Fruit fly (Drosophila melanogaster) whole organism, embryonic: ENCODE data around the gene Cyp4g15.
A peak's percentile ranks its signal among the peaks of the same experiment; 100 is the strongest.

Source experiments
- ATbp ChIP-seq: fragments of 200-800 bp; sonication (Bioruptor generic); optimal IDR thresholded peaks from 2 replicates; lab custom pipeline; 2017; ENCODE audit warnings: missing biosample characterization, mild to moderate bottlenecking, missing genetic modification characterization, missing genetic modification reagents
- CG10209 ChIP-seq: fragments of 200-800 bp; sonication (Bioruptor generic); optimal IDR thresholded peaks from 3 replicates; lab custom pipeline; 2017; ENCODE audit warnings: missing biosample characterization, mild to moderate bottlenecking, missing genetic modification characterization, missing genetic modification reagents
- CG1024 ChIP-seq: fragments of 200-800 bp; sonication (Bioruptor generic); IDR thresholded peaks from 2 replicates; pipeline ENCODE4 v1.3.6; 2022; ENCODE audit warnings: missing biosample characterization, missing genetic modification characterization
- CG11085 ChIP-seq: fragments of 200-800 bp; sonication (Bioruptor generic); IDR thresholded peaks from 2 replicates; pipeline ENCODE4 v1.3.6; 2022; ENCODE audit warnings: missing biosample characterization, missing genetic modification characterization
- CG11398 ChIP-seq: fragments of 200-800 bp; sonication (Bioruptor generic); optimal IDR thresholded peaks from 2 replicates; lab custom pipeline; 2016; ENCODE audit warnings: missing biosample characterization, missing genetic modification characterization
- CG1233 ChIP-seq: fragments of 200-800 bp; sonication (Bioruptor generic); optimal IDR thresholded peaks from 4 replicates; lab custom pipeline; 2018; ENCODE audit warnings: missing biosample characterization, mild to moderate bottlenecking, missing genetic modification characterization
- CG12659 ChIP-seq: fragments of 200-800 bp; sonication (Bioruptor generic); optimal IDR thresholded peaks from 3 replicates; lab custom pipeline; 2017; ENCODE audit warnings: mild to moderate bottlenecking, missing biosample characterization, missing genetic modification reagents, missing genetic modification characterization
- CG12769 ChIP-seq: fragments of 200-800 bp; sonication (Bioruptor generic); optimal IDR thresholded peaks from 2 replicates; lab custom pipeline; 2019; ENCODE audit warnings: missing biosample characterization, mild to moderate bottlenecking, missing genetic modification characterization, moderate library complexity
- CG12942 ChIP-seq: fragments of 200-800 bp; sonication (Bioruptor generic); optimal IDR thresholded peaks from 3 replicates; lab custom pipeline; 2016; ENCODE audit warnings: missing biosample characterization, missing genetic modification characterization
- CG2678 ChIP-seq: fragments of 200-800 bp; sonication (Bioruptor generic); optimal IDR thresholded peaks from 3 replicates; lab custom pipeline; 2019; ENCODE audit warnings: missing biosample characterization, mild to moderate bottlenecking, missing genetic modification characterization, moderate library complexity
- CG32532 ChIP-seq: fragments of 200-800 bp; sonication (Bioruptor generic); IDR thresholded peaks from 2 replicates; pipeline ENCODE4 v1.3.6; 2022; ENCODE audit warnings: missing biosample characterization, missing genetic modification characterization
- CG4360 ChIP-seq: fragments of 200-800 bp; sonication (Bioruptor generic); IDR thresholded peaks from 2 replicates; pipeline ENCODE4 v1.3.6; 2022; ENCODE audit warnings: missing biosample characterization, missing genetic modification characterization
- CG4707 ChIP-seq: fragments of 200-800 bp; sonication (Bioruptor generic); optimal IDR thresholded peaks from 2 replicates; lab custom pipeline; 2018; ENCODE audit warnings: missing biosample characterization, mild to moderate bottlenecking, missing genetic modification characterization, moderate library complexity
- CG6791 ChIP-seq: fragments of 200-800 bp; sonication (Bioruptor generic); IDR thresholded peaks from 3 replicates; pipeline ENCODE4 v1.3.6; 2022; ENCODE audit warnings: missing biosample characterization, missing genetic modification characterization; ENCODE audit not compliant: partially characterized antibody
- CG7556 ChIP-seq: fragments of 200-800 bp; sonication (Bioruptor generic); optimal IDR thresholded peaks from 2 replicates; lab custom pipeline; 2017; ENCODE audit warnings: missing biosample characterization, mild to moderate bottlenecking, missing genetic modification characterization
- D19B ChIP-seq: fragments of 200-800 bp; sonication (Bioruptor generic); optimal IDR thresholded peaks from 2 replicates; lab custom pipeline; 2017; ENCODE audit warnings: missing biosample characterization, mild to moderate bottlenecking, missing genetic modification characterization
- Doc3 ChIP-seq: fragments of 200-800 bp; sonication (Bioruptor generic); IDR thresholded peaks from 3 replicates; pipeline ENCODE4 v1.3.6; 2022; ENCODE audit warnings: missing biosample characterization, missing genetic modification characterization; ENCODE audit not compliant: partially characterized antibody
- Ets65A ChIP-seq: fragments of 200-800 bp; sonication (Bioruptor generic); peaks from one replicate; lab custom pipeline; 2016; ENCODE audit warnings: missing biosample characterization, missing genetic modification characterization
- Hey ChIP-seq: fragments of 200-800 bp; sonication (Bioruptor generic); optimal IDR thresholded peaks from 3 replicates; lab custom pipeline; 2018; ENCODE audit warnings: missing biosample characterization, mild to moderate bottlenecking, missing genetic modification characterization
- Hr39 ChIP-seq: fragments of >200 bp; optimal IDR thresholded peaks from 2 replicates; lab custom pipeline; 2017
- Meics ChIP-seq: fragments of 200-800 bp; sonication (Bioruptor generic); optimal IDR thresholded peaks from 2 replicates; lab custom pipeline; 2017; ENCODE audit warnings: missing biosample characterization, mild to moderate bottlenecking, missing genetic modification characterization
- Optix ChIP-seq: fragments of 200-800 bp; sonication (Bioruptor generic); IDR thresholded peaks from 3 replicates; pipeline ENCODE4 v1.3.6; 2022; ENCODE audit warnings: missing biosample characterization, missing genetic modification characterization
- PHDP ChIP-seq: fragments of 200-800 bp; sonication (Bioruptor generic); optimal IDR thresholded peaks from 3 replicates; lab custom pipeline; 2018; ENCODE audit warnings: missing biosample characterization, mild to moderate bottlenecking, missing genetic modification characterization, moderate library complexity
- Pdp1 ChIP-seq, 2 experiments: fragments of 200-800 bp; sonication (Bioruptor generic); optimal IDR thresholded peaks; 3 replicates each; lab custom pipeline; 2016; ENCODE audit warnings: missing biosample characterization in 2 of 2, missing genetic modification characterization in 2 of 2, mild to moderate bottlenecking in 1 of 2, moderate library complexity in 1 of 2
- Taf1 ChIP-seq: fragments of 200-800 bp; sonication (Bioruptor generic); IDR thresholded peaks from 2 replicates; pipeline ENCODE4 v1.3.6; 2022; ENCODE audit warnings: missing biosample characterization, missing genetic modification characterization
- Trl ChIP-seq, 3 experiments: fragments of >200 bp in 2 of 3; fragments of 200-800 bp in 1 of 3; sonication (Bioruptor generic) in 1 of 3; optimal IDR thresholded peaks; 2 replicates in 1 of 3; 3 replicates in 2 of 3; lab custom pipeline; 2016 to 2017; ENCODE audit warnings: missing biosample characterization in 1 of 3, missing genetic modification characterization in 1 of 3
- btn ChIP-seq: fragments of 200-800 bp; sonication (Bioruptor generic); optimal IDR thresholded peaks from 2 replicates; lab custom pipeline; 2016; ENCODE audit warnings: missing biosample characterization, missing genetic modification characterization
- chinmo ChIP-seq: fragments of 200-800 bp; sonication (Bioruptor generic); IDR thresholded peaks from 4 replicates; pipeline ENCODE4 v1.3.6; 2022; ENCODE audit warnings: missing biosample characterization, missing genetic modification characterization; ENCODE audit not compliant: partially characterized antibody
- chm ChIP-seq: fragments of 200-800 bp; sonication (Bioruptor generic); IDR thresholded peaks from 2 replicates; pipeline ENCODE4 v1.3.6; 2022; ENCODE audit warnings: missing biosample characterization, missing genetic modification characterization
- crc ChIP-seq: fragments of 200-800 bp; sonication (Bioruptor generic); optimal IDR thresholded peaks from 2 replicates; lab custom pipeline; 2016; ENCODE audit warnings: missing biosample characterization, missing genetic modification characterization
- crol ChIP-seq: fragments of 200-800 bp; sonication (Bioruptor generic); IDR thresholded peaks from 2 replicates; pipeline ENCODE4 v1.3.6; 2022; ENCODE audit warnings: missing biosample characterization, missing genetic modification characterization
- maf-S ChIP-seq: fragments of 200-800 bp; sonication (Bioruptor generic); optimal IDR thresholded peaks from 2 replicates; lab custom pipeline; 2016; ENCODE audit warnings: missing biosample characterization, missing genetic modification characterization
- nom ChIP-seq: fragments of 200-800 bp; sonication (Bioruptor generic); optimal IDR thresholded peaks from 2 replicates; lab custom pipeline; 2017; ENCODE audit warnings: missing biosample characterization, missing genetic modification characterization, mild to moderate bottlenecking, moderate library complexity, missing genetic modification reagents
- otp ChIP-seq: fragments of 200-800 bp; sonication (Bioruptor generic); IDR thresholded peaks from 3 replicates; pipeline ENCODE4, ENCODE4 v1.3.6; 2022; ENCODE audit warnings: missing biosample characterization, missing genetic modification characterization
- rib ChIP-seq: fragments of 200-800 bp; sonication (Bioruptor generic); IDR thresholded peaks from 2 replicates; pipeline ENCODE4 v1.3.6; 2022; ENCODE audit warnings: missing biosample characterization, missing genetic modification characterization
- schlank ChIP-seq: fragments of 200-800 bp; sonication (Bioruptor generic); optimal IDR thresholded peaks from 2 replicates; lab custom pipeline; 2018; ENCODE audit warnings: missing biosample characterization, mild to moderate bottlenecking, missing genetic modification characterization
- sens ChIP-seq: fragments of 200-800 bp; sonication (Bioruptor generic); peaks from one replicate; lab custom pipeline; 2016; ENCODE audit warnings: missing biosample characterization, missing genetic modification characterization
- vnd ChIP-seq: fragments of 200-800 bp; sonication (Bioruptor generic); IDR thresholded peaks from 3 replicates; pipeline ENCODE4 v1.3.6; 2022; ENCODE audit warnings: missing biosample characterization, missing genetic modification characterization; ENCODE audit not compliant: partially characterized antibody
- vvl ChIP-seq: fragments of 200-800 bp; sonication (Bioruptor generic); IDR thresholded peaks from 2 replicates; pipeline ENCODE4 v1.3.6; 2022; ENCODE audit warnings: missing biosample characterization, missing genetic modification characterization

Gene Cyp4g15

DNA sequence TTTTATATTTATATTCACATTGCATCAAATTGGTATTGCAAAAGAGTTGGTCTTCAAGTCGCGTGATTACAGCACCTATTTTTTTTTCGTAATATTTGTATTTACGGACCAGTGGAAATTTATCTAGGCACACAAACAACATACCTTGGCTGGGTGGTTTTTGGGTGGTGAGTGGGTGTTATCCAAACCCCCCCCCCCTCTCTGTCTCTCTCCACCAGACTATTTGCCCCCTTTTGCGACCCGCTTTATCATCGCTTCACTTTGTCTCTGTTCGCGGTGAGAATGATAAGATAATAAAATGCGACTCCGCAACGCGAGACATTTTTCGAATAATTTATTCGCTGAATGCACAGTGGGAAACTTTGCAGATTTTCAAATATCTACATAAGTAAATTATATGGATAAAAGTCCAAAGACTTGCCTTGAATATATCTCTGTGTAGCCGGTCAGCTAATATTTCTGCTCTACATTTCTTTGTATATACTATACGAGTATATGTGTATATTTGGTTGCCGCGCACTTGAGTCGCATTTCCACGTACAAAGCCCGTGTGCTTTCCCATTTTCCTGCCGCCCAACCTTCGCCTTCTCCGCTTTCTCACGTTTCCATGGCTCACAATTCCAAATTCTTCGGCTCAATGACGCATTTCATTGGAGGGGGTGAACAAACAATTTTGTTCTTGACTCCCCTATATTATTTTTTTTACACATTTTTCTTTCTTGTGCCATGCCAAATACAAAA, 24.5 kb downstream of the Cyp4g15 start (continued):
- 0 out of 2 replicates have a peak, but pooled peaks have one; percentile 16 for TF ChIP-seq chm (GFP tag; lab: Robert Waterston, UW)
- 0 out of 2 replicates have a peak, but pooled peaks have one; percentile 31 for TF ChIP-seq vvl (GFP tag; lab: Robert Waterston, UW)
- TF ChIP-seq Optix (GFP tag; lab: Robert Waterston, UW): no peak
- no peak for TF ChIP-seq CG10209
- TF ChIP-seq Doc3 (GFP tag; lab: Robert Waterston, UW): no peak
- TF ChIP-seq Meics: peak; percentile 3
- TF ChIP-seq Pdp1 (GFP tag; optimal IDR thresholded peaks at IDR 0.05; lab: Kevin White, UChicago): no peak
- TF ChIP-seq Ets65A (GFP tag; lab: Kevin White, UChicago): peak; percentile 16
- no peak for TF ChIP-seq ATbp (GFP tag; lab: Kevin White, UChicago)
- TF ChIP-seq D19B (GFP tag; lab: Kevin White, UChicago): no peak
- TF ChIP-seq rib (GFP tag; lab: Robert Waterston, UW): no peak
- no peak for TF ChIP-seq CG12769 (tag; lab: Kevin White, UChicago)
- no peak for TF ChIP-seq CG12659 (GFP tag; lab: Kevin White, UChicago)
- TF ChIP-seq crc (GFP tag; lab: Kevin White, UChicago): no peak
- peak; percentile 12 for TF ChIP-seq CG2678 (tag; lab: Kevin White, UChicago)
- TF ChIP-seq Hey (tag; lab: Kevin White, UChicago): no peak
- TF ChIP-seq CG1024 (GFP tag; lab: Robert Waterston, UW): no peak
- no peak for TF ChIP-seq Hr39 (lab: Kevin White, UChicago)
- TF ChIP-seq CG4707 (GFP tag; lab: Kevin White, UChicago): no peak
- 0 out of 2 replicates have a peak, but pooled peaks have one; percentile 16 for TF ChIP-seq CG32532 (GFP tag; lab: Robert Waterston, UW)
- TF ChIP-seq CG12942 (GFP tag; lab: Kevin White, UChicago): no peak
- TF ChIP-seq sens (GFP tag; lab: Kevin White, UChicago): peak; percentile 56
- no peak for TF ChIP-seq CG11398 (GFP tag; lab: Kevin White, UChicago)
- TF ChIP-seq CG7556: peak; percentile 21
- no peak for TF ChIP-seq btn
- no peak for TF ChIP-seq CG6791
- 0 out of 4 replicates have a peak, but pooled peaks have one; percentile 66 for TF ChIP-seq chinmo (GFP tag; lab: Robert Waterston, UW)
- TF ChIP-seq CG1233 (GFP tag; lab: Kevin White, UChicago): peak; percentile 3
- peak; percentile 46; the same call in 1 of the 2 replicates for TF ChIP-seq crol (GFP tag; lab: Robert Waterston, UW)

DNA sequence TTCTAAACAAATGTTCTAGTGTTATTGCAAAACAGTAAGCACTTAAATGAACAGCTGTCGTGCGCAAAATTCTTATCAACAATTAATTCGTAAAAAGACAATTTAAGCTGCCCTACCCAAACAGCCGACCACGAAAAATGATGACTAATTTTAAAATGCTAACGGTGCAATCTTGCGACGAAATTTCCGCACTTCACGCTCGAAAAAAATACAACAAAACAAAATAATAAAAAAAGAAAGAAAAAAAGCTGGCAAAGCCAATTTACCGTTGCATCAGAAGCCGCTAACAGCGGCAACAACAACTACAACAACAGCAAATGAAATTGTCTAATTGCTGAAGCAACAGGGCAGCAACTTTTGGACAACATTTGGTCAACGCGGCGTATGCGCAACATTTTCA, 26.8 kb downstream of the Cyp4g15 start:
- TF ChIP-seq CG7556 (no peak), maf-S (GFP tag; lab: Kevin White, UChicago) (no peak), Trl (optimal IDR thresholded peaks at IDR 0.05; lab: Kevin White, UChicago) (no peak), Trl (GFP tag; optimal IDR thresholded peaks at IDR 0.05; lab: Kevin White, UChicago) (no peak), Taf1 (GFP tag; lab: Robert Waterston, UW) (no peak), vnd (GFP tag; lab: Robert Waterston, UW) (0 out of 3 replicates have a peak, but pooled peaks have one; percentile 15), PHDP (tag; lab: Kevin White, UChicago) (no peak), schlank (tag; lab: Kevin White, UChicago) (no peak), otp (GFP tag; lab: Robert Waterston, UW) (no peak)

DNA sequence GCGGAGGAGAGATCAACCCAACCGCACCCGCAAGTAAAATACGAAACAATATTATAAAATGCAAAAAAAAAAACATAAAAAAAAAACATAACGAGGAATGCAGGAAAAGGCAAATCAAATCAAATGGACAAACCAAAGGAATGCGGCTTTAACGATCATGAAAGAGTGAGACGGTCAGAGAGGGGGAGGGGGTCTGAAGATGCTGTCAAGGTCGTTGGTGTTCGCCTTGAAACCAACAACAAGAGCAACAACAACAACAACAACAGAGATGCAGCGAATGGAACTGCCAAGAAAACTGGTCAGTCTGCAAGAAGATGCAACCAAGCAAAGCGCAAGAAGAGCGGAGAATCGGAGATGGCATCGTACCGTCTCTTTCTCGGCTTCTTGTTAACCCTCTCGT, 29.4 kb downstream of the Cyp4g15 start:
- TF ChIP-seq CG4360 (GFP tag; lab: Robert Waterston, UW) (peak; percentile 58; the same call in 1 of the 2 replicates), CG11085 (no peak), nom (GFP tag; lab: Kevin White, UChicago) (peak; percentile 0)
